Fruit fly (Drosophila melanogaster) whole organism, embryonic: ENCODE data around the gene bwa.

Source experiments
- B-H1 ChIP-seq: fragments of 200-800 bp; sonication (Bioruptor generic); IDR thresholded peaks from 3 replicates; pipeline ENCODE4 v1.3.6; 2022; ENCODE audit warnings: missing biosample characterization, missing genetic modification characterization
- BEAF-32 ChIP-seq: fragments of 200-800 bp; sonication (Bioruptor generic); optimal IDR thresholded peaks from 3 replicates; lab custom pipeline; 2017; ENCODE audit warnings: missing biosample characterization, missing genetic modification characterization, mild to moderate bottlenecking, moderate library complexity, missing genetic modification reagents
- CG10209 ChIP-seq: fragments of 200-800 bp; sonication (Bioruptor generic); optimal IDR thresholded peaks from 3 replicates; lab custom pipeline; 2017; ENCODE audit warnings: missing biosample characterization, mild to moderate bottlenecking, missing genetic modification characterization, missing genetic modification reagents
- CG11247 ChIP-seq: fragments of 200-800 bp; sonication (Bioruptor generic); IDR thresholded peaks from 2 replicates; pipeline ENCODE4 v1.3.6; 2022; ENCODE audit warnings: missing biosample characterization, missing genetic modification characterization
- CG12104 ChIP-seq: fragments of 200-800 bp; sonication (Bioruptor generic); optimal IDR thresholded peaks from 3 replicates; lab custom pipeline; 2016; ENCODE audit warnings: missing biosample characterization, missing genetic modification characterization
- CG13624 ChIP-seq: fragments of 200-800 bp; sonication (Bioruptor generic); optimal IDR thresholded peaks from 2 replicates; lab custom pipeline; 2016; ENCODE audit warnings: missing biosample characterization, missing genetic modification characterization
- CG14050 ChIP-seq: fragments of 200-800 bp; sonication (Bioruptor generic); IDR thresholded peaks from 3 replicates; pipeline ENCODE4 v1.3.6; 2022; ENCODE audit warnings: missing biosample characterization, missing genetic modification characterization
- CG14710 ChIP-seq: fragments of 200-800 bp; sonication (Bioruptor generic); optimal IDR thresholded peaks from 3 replicates; lab custom pipeline; 2019; ENCODE audit warnings: missing biosample characterization, mild to moderate bottlenecking, missing genetic modification characterization, moderate library complexity
- CG15479 ChIP-seq: fragments of 200-800 bp; sonication (Bioruptor generic); optimal IDR thresholded peaks from 3 replicates; lab custom pipeline; 2019; ENCODE audit warnings: missing biosample characterization, mild to moderate bottlenecking, missing genetic modification characterization, moderate library complexity
- CG18599 ChIP-seq: fragments of 200-800 bp; sonication (Bioruptor generic); optimal IDR thresholded peaks from 3 replicates; lab custom pipeline; 2017; ENCODE audit warnings: missing biosample characterization, missing genetic modification characterization, mild to moderate bottlenecking, moderate library complexity, missing genetic modification reagents
- CG18619 ChIP-seq: fragments of 200-800 bp; sonication (Bioruptor generic); optimal IDR thresholded peaks from 3 replicates; lab custom pipeline; 2017; ENCODE audit warnings: missing biosample characterization, mild to moderate bottlenecking, missing genetic modification characterization
- CG3407 ChIP-seq: fragments of 200-800 bp; sonication (Bioruptor generic); optimal IDR thresholded peaks from 2 replicates; lab custom pipeline; 2018; ENCODE audit warnings: missing biosample characterization, mild to moderate bottlenecking, missing genetic modification characterization
- CG3726 ChIP-seq: fragments of 200-800 bp; sonication (Bioruptor generic); IDR thresholded peaks from 3 replicates; pipeline ENCODE4, ENCODE4 v1.3.6; 2022; ENCODE audit warnings: missing biosample characterization, missing genetic modification characterization
- CG3847 ChIP-seq: fragments of 200-800 bp; sonication (Bioruptor generic); IDR thresholded peaks from 2 replicates; pipeline ENCODE4 v1.3.6; 2022; ENCODE audit warnings: missing biosample characterization, missing genetic modification characterization
- CG4617 ChIP-seq: fragments of 200-800 bp; sonication (Bioruptor generic); optimal IDR thresholded peaks from 3 replicates; lab custom pipeline; 2016; ENCODE audit warnings: missing biosample characterization, missing genetic modification characterization, borderline replicate concordance
- CG7357 ChIP-seq: fragments of 200-800 bp; sonication (Bioruptor generic); IDR thresholded peaks from 3 replicates; pipeline ENCODE4 v1.3.6; 2022; ENCODE audit warnings: missing biosample characterization, missing genetic modification characterization
- CG7745 ChIP-seq: fragments of 200-800 bp; sonication (Bioruptor generic); optimal IDR thresholded peaks from 2 replicates; lab custom pipeline; 2018; ENCODE audit warnings: missing biosample characterization, mild to moderate bottlenecking, missing genetic modification characterization, moderate library complexity
- CG7963 ChIP-seq: fragments of 200-800 bp; sonication (Bioruptor generic); IDR thresholded peaks from 3 replicates; pipeline ENCODE4 v1.3.6; 2022; ENCODE audit warnings: missing biosample characterization, missing genetic modification characterization; ENCODE audit not compliant: partially characterized antibody
- CG8388 ChIP-seq: fragments of 200-800 bp; sonication (Bioruptor generic); optimal IDR thresholded peaks from 2 replicates; lab custom pipeline; 2019; ENCODE audit warnings: missing biosample characterization, mild to moderate bottlenecking, missing genetic modification characterization, moderate library complexity
- CG9609 ChIP-seq: fragments of 200-800 bp; sonication (Bioruptor generic); optimal IDR thresholded peaks from 3 replicates; lab custom pipeline; 2016; ENCODE audit warnings: missing biosample characterization, missing genetic modification characterization
- Dref ChIP-seq: fragments of 200-800 bp; sonication (Bioruptor generic); IDR thresholded peaks from 2 replicates; pipeline ENCODE4 v1.3.6; 2022; ENCODE audit warnings: missing biosample characterization, missing genetic modification characterization
- Gug ChIP-seq: fragments of 200-800 bp; sonication (Bioruptor generic); IDR thresholded peaks from 4 replicates; pipeline ENCODE4 v1.3.6; 2022; ENCODE audit warnings: missing biosample characterization, missing genetic modification characterization
- Lhr ChIP-seq: fragments of 200-800 bp; sonication (Bioruptor generic); optimal IDR thresholded peaks from 3 replicates; lab custom pipeline; 2017; ENCODE audit warnings: mild to moderate bottlenecking, missing biosample characterization, missing genetic modification reagents, missing genetic modification characterization
- NC2α ChIP-seq: fragments of 200-800 bp; sonication (Bioruptor generic); optimal IDR thresholded peaks from 2 replicates; lab custom pipeline; 2016; ENCODE audit warnings: missing biosample characterization, missing genetic modification characterization
- NFAT ChIP-seq: fragments of 200-800 bp; sonication (Bioruptor generic); IDR thresholded peaks from 2 replicates; pipeline ENCODE4 v1.3.6; 2022; ENCODE audit warnings: missing biosample characterization, missing genetic modification characterization
- Oli ChIP-seq: fragments of 200-800 bp; sonication (Bioruptor generic); optimal IDR thresholded peaks from 2 replicates; lab custom pipeline; 2018; ENCODE audit warnings: missing biosample characterization, mild to moderate bottlenecking, missing genetic modification characterization, moderate library complexity
- Pdp1 ChIP-seq, 2 experiments: fragments of 200-800 bp; sonication (Bioruptor generic); optimal IDR thresholded peaks; 3 replicates each; lab custom pipeline; 2016; ENCODE audit warnings: missing biosample characterization in 2 of 2, missing genetic modification characterization in 2 of 2, mild to moderate bottlenecking in 1 of 2, moderate library complexity in 1 of 2
- Rfx ChIP-seq: fragments of 200-800 bp; sonication (Bioruptor generic); IDR thresholded peaks from 2 replicates; pipeline ENCODE4 v1.3.6; 2022; ENCODE audit warnings: missing biosample characterization, missing genetic modification characterization
- Ssrp ChIP-seq: fragments of 200-800 bp; sonication (Bioruptor generic); optimal IDR thresholded peaks from 2 replicates; lab custom pipeline; 2018; ENCODE audit warnings: missing biosample characterization, mild to moderate bottlenecking, missing genetic modification characterization, moderate library complexity
- Taf1 ChIP-seq: fragments of 200-800 bp; sonication (Bioruptor generic); IDR thresholded peaks from 2 replicates; pipeline ENCODE4 v1.3.6; 2022; ENCODE audit warnings: missing biosample characterization, missing genetic modification characterization
- Vsx1 ChIP-seq: fragments of 200-800 bp; sonication (Bioruptor generic); optimal IDR thresholded peaks from 2 replicates; lab custom pipeline; 2017; ENCODE audit warnings: missing biosample characterization, mild to moderate bottlenecking, missing genetic modification characterization, missing genetic modification reagents
- bowl ChIP-seq: fragments of 200-800 bp; sonication (Bioruptor generic); IDR thresholded peaks from 2 replicates; pipeline ENCODE4 v1.3.6; 2022; ENCODE audit warnings: missing biosample characterization, missing genetic modification characterization
- bsh ChIP-seq, 2 experiments: fragments of 200-800 bp; sonication (Bioruptor generic); optimal IDR thresholded peaks; 2 replicates each; lab custom pipeline; 2017 to 2018; ENCODE audit warnings: mild to moderate bottlenecking in 2 of 2, missing biosample characterization in 2 of 2, missing genetic modification characterization in 2 of 2, moderate library complexity in 1 of 2
- cato ChIP-seq: fragments of 200-800 bp; sonication (Bioruptor generic); optimal IDR thresholded peaks from 2 replicates; lab custom pipeline; 2016; ENCODE audit warnings: missing biosample characterization, missing genetic modification characterization, borderline replicate concordance
- chinmo ChIP-seq: fragments of 200-800 bp; sonication (Bioruptor generic); IDR thresholded peaks from 4 replicates; pipeline ENCODE4 v1.3.6; 2022; ENCODE audit warnings: missing biosample characterization, missing genetic modification characterization; ENCODE audit not compliant: partially characterized antibody
- ci ChIP-seq: fragments of 200-800 bp; sonication (Bioruptor generic); IDR thresholded peaks from 3 replicates; pipeline ENCODE4 v1.3.6; 2022; ENCODE audit warnings: missing biosample characterization, missing genetic modification characterization
- dan ChIP-seq: fragments of 200-800 bp; sonication (Bioruptor generic); IDR thresholded peaks from 2 replicates; pipeline ENCODE4 v1.3.6; 2022; ENCODE audit warnings: missing biosample characterization, missing genetic modification characterization
- dm ChIP-seq: fragments of 200-800 bp; sonication (Bioruptor generic); optimal IDR thresholded peaks from 3 replicates; lab custom pipeline; 2016; ENCODE audit warnings: missing biosample characterization, missing genetic modification characterization
- fu2 ChIP-seq: fragments of 200-800 bp; sonication (Bioruptor generic); optimal IDR thresholded peaks from 2 replicates; lab custom pipeline; 2016; ENCODE audit warnings: missing biosample characterization, missing genetic modification characterization
- grn ChIP-seq: fragments of 200-800 bp; sonication (Bioruptor generic); optimal IDR thresholded peaks from 3 replicates; lab custom pipeline; 2017; ENCODE audit warnings: missing biosample characterization, missing genetic modification characterization
- hkb ChIP-seq, 2 experiments: fragments of 200-800 bp in 1 of 2; fragments of >200 bp in 1 of 2; sonication (Bioruptor generic) in 1 of 2; IDR thresholded peaks in 1 of 2; optimal IDR thresholded peaks in 1 of 2; 2 replicates each; pipeline versions ENCODE4 v1.3.6 to Lab custom; 2017 to 2022; ENCODE audit warnings: missing biosample characterization in 1 of 2, missing genetic modification characterization in 1 of 2
- jing ChIP-seq: fragments of 200-800 bp; sonication (Bioruptor generic); optimal IDR thresholded peaks from 2 replicates; lab custom pipeline; 2018; ENCODE audit warnings: missing biosample characterization, mild to moderate bottlenecking, missing genetic modification characterization
- odd ChIP-seq: fragments of 200-800 bp; sonication (Bioruptor generic); optimal IDR thresholded peaks from 2 replicates; lab custom pipeline; 2017; ENCODE audit warnings: missing biosample characterization, mild to moderate bottlenecking, missing genetic modification characterization
- schlank ChIP-seq: fragments of 200-800 bp; sonication (Bioruptor generic); optimal IDR thresholded peaks from 2 replicates; lab custom pipeline; 2018; ENCODE audit warnings: missing biosample characterization, mild to moderate bottlenecking, missing genetic modification characterization
- sim ChIP-seq: fragments of 200-800 bp; sonication (Bioruptor generic); IDR thresholded peaks from 2 replicates; pipeline ENCODE4 v1.3.6; 2022; ENCODE audit warnings: missing biosample characterization, missing genetic modification characterization
- ssp ChIP-seq: fragments of 200-800 bp; sonication (Bioruptor generic); IDR thresholded peaks from 2 replicates; pipeline ENCODE4 v1.3.6; 2022; ENCODE audit warnings: missing biosample characterization, missing genetic modification characterization
- unc-4 ChIP-seq: fragments of 200-800 bp; sonication (Bioruptor generic); IDR thresholded peaks from 2 replicates; pipeline ENCODE4 v1.3.6; 2022; ENCODE audit warnings: missing biosample characterization, missing genetic modification characterization; ENCODE audit not compliant: partially characterized antibody
- yki ChIP-seq: fragments of >200 bp; optimal IDR thresholded peaks from 3 replicates; lab custom pipeline; 2018
- zen2 ChIP-seq: fragments of 200-800 bp; sonication (Bioruptor generic); IDR thresholded peaks from 3 replicates; pipeline ENCODE4 v1.3.6; 2022; ENCODE audit warnings: missing biosample characterization, missing genetic modification characterization; ENCODE audit not compliant: partially characterized antibody

Gene bwa

dm6 chr2L:20061018-20061657 lies 5.1 kb upstream of the bwa start, which contains the start of the genes barr and lok (continued):
- TF ChIP-seq CG18599 (GFP tag; lab: Kevin White, UChicago) (no peak), CG3726 (GFP tag; lab: Robert Waterston, UW) (no peak), bowl (GFP tag; lab: Robert Waterston, UW) (no peak), ci (0 out of 3 replicates have a peak, but pooled peaks have one; percentile 10), unc-4 (GFP tag; lab: Robert Waterston, UW) (no peak), schlank (tag; lab: Kevin White, UChicago) (no peak), CG3847 (peak; percentile 46; the same call in 1 of the 2 replicates), CG9609 (peak; percentile 30), BEAF-32 (GFP tag; lab: Kevin White, UChicago) (peak; percentile 43), zen2 (GFP tag; lab: Robert Waterston, UW) (no peak), CG7357 (0 out of 3 replicates have a peak, but pooled peaks have one; percentile 36), sim (GFP tag; lab: Robert Waterston, UW) (no peak), CG7745 (tag; lab: Kevin White, UChicago) (no peak), dan (GFP tag; lab: Robert Waterston, UW) (no peak), CG15479 (GFP tag; lab: Kevin White, UChicago) (no peak), yki (lab: Kevin White, UChicago) (no peak), grn (GFP tag; lab: Kevin White, UChicago) (no peak), Ssrp (tag; lab: Kevin White, UChicago) (peak; percentile 49), CG4617 (no peak), CG3407 (no peak), CG8388 (GFP tag; lab: Kevin White, UChicago) (peak; percentile 62), CG13624 (GFP tag; lab: Kevin White, UChicago) (peak; percentile 12), CG10209 (GFP tag; lab: Kevin White, UChicago) (no peak), CG14710 (tag; lab: Kevin White, UChicago) (peak; percentile 78), Pdp1 (GFP tag; optimal IDR thresholded peaks at IDR 0.05; lab: Kevin White, UChicago) (peak in 1 of 2 experiments; percentile 56), chinmo (GFP tag; lab: Robert Waterston, UW) (no peak), fu2 (GFP tag; lab: Kevin White, UChicago) (peak; percentile 45), NFAT (GFP tag; lab: Robert Waterston, UW) (peak; percentile 33; the same call in 1 of the 2 replicates), bsh (GFP tag; optimal IDR thresholded peaks at IDR 0.05; lab: Kevin White, UChicago) (peak in 1 of 2 experiments; percentile 4), dm (GFP tag; lab: Kevin White, UChicago) (no peak), ssp (peak; percentile 43; the same call in 1 of the 2 replicates), Lhr (GFP tag; lab: Kevin White, UChicago) (peak; percentile 49), Vsx1 (no peak), B-H1 (no peak), CG11247 (GFP tag; lab: Robert Waterston, UW) (no peak), odd (GFP tag; lab: Kevin White, UChicago) (no peak), CG14050 (GFP tag; lab: Robert Waterston, UW) (no peak), CG7963 (GFP tag; lab: Robert Waterston, UW) (no peak), Oli (tag; lab: Kevin White, UChicago) (peak; percentile 46), Rfx (GFP tag; lab: Robert Waterston, UW) (peak; percentile 51; the same call in 1 of the 2 replicates), CG18619 (GFP tag; lab: Kevin White, UChicago) (peak; percentile 58), Gug (GFP tag; lab: Robert Waterston, UW) (peak; percentile 25; the same call in 1 of the 4 replicates), NC2α (GFP tag; lab: Kevin White, UChicago) (no peak), CG12104 (GFP tag; lab: Kevin White, UChicago) (peak; percentile 55), Taf1 (no peak), hkb (optimal IDR thresholded peaks at IDR 0.05; lab: Kevin White, UChicago) (no peak), hkb (GFP tag; IDR thresholded peaks at IDR 0.05; lab: Robert Waterston, UW) (no peak), jing (no peak), Dref (GFP tag; lab: Robert Waterston, UW) (no peak), cato (peak; percentile 16)
